Worm (Caenorhabditis elegans): Measurements from ENCODE around the gene clec-5.

DNA sequence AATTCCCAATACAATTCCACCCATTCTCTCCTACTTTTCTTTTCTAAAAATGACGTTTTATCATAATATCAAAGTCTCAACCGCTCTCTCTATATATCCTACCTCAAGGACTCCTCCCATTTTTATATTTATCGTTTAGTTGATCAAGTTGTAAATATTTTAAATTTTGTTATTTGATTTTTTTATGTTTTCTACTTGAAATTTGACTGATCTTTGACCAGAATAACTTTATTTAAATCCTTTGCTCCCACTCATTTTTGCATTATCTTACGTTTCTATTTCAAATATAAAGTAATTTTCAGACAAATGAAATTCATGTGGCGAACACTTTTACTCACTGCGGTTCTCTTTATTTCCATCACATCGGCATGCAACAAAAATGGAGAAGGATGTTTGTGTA is 46.0 kb downstream of the clec-5 start, which contains the start of the genes acbp-7 and F26A1.19:
- TF ChIP-seq nhr-76 (tag; optimal IDR thresholded peaks at IDR 0.05) (no peak), ama-1 (optimal IDR thresholded peaks at IDR 0.05) (no peak), aha-1 (tag; optimal IDR thresholded peaks at IDR 0.05) (no peak), pqm-1 (tag; optimal IDR thresholded peaks at IDR 0.05) (no peak), efl-1 (optimal IDR thresholded peaks at IDR 0.05) (no peak), efl-1 (GFP tag; optimal IDR thresholded peaks at IDR 0.05 in 1 of 2) (no peak), ceh-82 (tag; optimal IDR thresholded peaks at IDR 0.05) (no peak), snu-23 (GFP tag; optimal IDR thresholded peaks at IDR 0.05) (no peak), nhr-90 (tag; optimal IDR thresholded peaks at IDR 0.05; ENCODE audit: poor library complexity) (no peak), Y116A8C.19 (tag; optimal IDR thresholded peaks at IDR 0.05; ENCODE audit: borderline replicate concordance) (no peak), nhr-47 (tag; optimal IDR thresholded peaks at IDR 0.05) (no peak), pax-3 (tag; optimal IDR thresholded peaks at IDR 0.05) (no peak), egl-27 (tag; optimal IDR thresholded peaks at IDR 0.05) (no peak), nhr-12 (tag; optimal IDR thresholded peaks at IDR 0.05) (no peak), snpc-4 (tag; optimal IDR thresholded peaks at IDR 0.05) (no peak)

Measured in whole organism, L1 larva.